Worm (Caenorhabditis elegans) whole organism, young adult: Measurements from ENCODE around the gene nhr-138.

Source experiments
- B0336.3 ChIP-seq: fragments of 200-800 bp; sonication (Bioruptor generic); IDR thresholded peaks from 2 replicates; pipeline ENCODE4 v1.3.6; 2022; ENCODE audit warnings: missing genetic modification characterization, missing compliant biosample characterization
- T07F8.4 ChIP-seq: sonication (generic microtip); optimal IDR thresholded peaks from 2 replicates; lab custom pipeline; 2016; ENCODE audit warnings: mild to moderate bottlenecking, missing genetic modification characterization, moderate library complexity, missing compliant biosample characterization
- ceh-27 ChIP-seq: fragments of 200-800 bp; sonication (Bioruptor generic); optimal IDR thresholded peaks from 2 replicates; lab custom pipeline; 2018; ENCODE audit warnings: mild to moderate bottlenecking, missing genetic modification characterization, moderate library complexity, missing compliant biosample characterization
- dpl-1 ChIP-seq: fragments of 150-350 bp; optimal IDR thresholded peaks from 2 replicates; lab custom pipeline; 2014; ENCODE audit warnings: missing biosample characterization, missing genetic modification reagents, missing genetic modification characterization
- egl-44 ChIP-seq: fragments of 200-800 bp; sonication (Bioruptor generic); IDR thresholded peaks from 2 replicates; pipeline ENCODE4 v1.3.6; 2022; ENCODE audit warnings: missing genetic modification reagents, missing genetic modification characterization, missing compliant biosample characterization
- hmg-1.2 ChIP-seq: fragments of 200-800 bp; sonication (Bioruptor generic); IDR thresholded peaks from 2 replicates; pipeline ENCODE4 v1.3.6; 2022; ENCODE audit warnings: missing genetic modification reagents, missing genetic modification characterization, missing compliant biosample characterization
- madf-10 ChIP-seq: sonication (generic microtip); optimal IDR thresholded peaks from 2 replicates; lab custom pipeline; 2016; ENCODE audit warnings: mild to moderate bottlenecking, missing genetic modification characterization, missing compliant biosample characterization
- mcd-1 ChIP-seq: fragments of 200-800 bp; sonication (Bioruptor generic); IDR thresholded peaks from 2 replicates; pipeline ENCODE4 v1.3.6; 2022; ENCODE audit warnings: missing genetic modification reagents, missing genetic modification characterization, missing compliant biosample characterization
- nfya-2 ChIP-seq: fragments of 200-800 bp; sonication (Bioruptor generic); IDR thresholded peaks from 2 replicates; pipeline ENCODE4 v1.3.6; 2022; ENCODE audit warnings: missing genetic modification reagents, missing genetic modification characterization, missing compliant biosample characterization
- snpc-4 ChIP-seq, 5 experiments: fragments of 150-350 bp in 1 of 5; sonication (generic microtip) in 4 of 5; optimal IDR thresholded peaks; 2 replicates each; lab custom pipeline; 2014 to 2018; ENCODE audit warnings: missing genetic modification characterization in 5 of 5, missing biosample characterization in 3 of 5, antibody characterized with exemption in 2 of 5, mild to moderate bottlenecking in 2 of 5, missing compliant biosample characterization in 2 of 5, missing genotype in 2 of 5, moderate library complexity in 2 of 5, missing genetic modification reagents in 1 of 5
- zfh-2 ChIP-seq: fragments of 200-800 bp; sonication (Bioruptor generic); conservative IDR thresholded peaks from 2 replicates; pipeline ENCODE4 v1.3.6; 2022; ENCODE audit warnings: missing genetic modification reagents, missing genetic modification characterization, missing compliant biosample characterization
- zim-3 ChIP-seq: sonication (generic microtip); optimal IDR thresholded peaks from 2 replicates; lab custom pipeline; 2017; ENCODE audit warnings: mild to moderate bottlenecking, missing genetic modification characterization, moderate library complexity, missing compliant biosample characterization
- ztf-26 ChIP-seq: sonication (generic microtip); optimal IDR thresholded peaks from 2 replicates; lab custom pipeline; 2017; ENCODE audit warnings: missing genetic modification characterization, missing compliant biosample characterization

ce11 chrIV:9762667-9763173, 37.7 kb downstream of the nhr-138 start:
- TF ChIP-seq dpl-1 (GFP tag; lab: Kevin White, UChicago) (no peak), ceh-27 (GFP tag; lab: Kevin White, UChicago) (no peak), egl-44 (GFP tag; lab: Robert Waterston, UW) (no peak), hmg-1.2 (GFP tag; lab: Robert Waterston, UW) (no peak), T07F8.4 (tag; lab: Kevin White, UChicago) (no peak), nfya-2 (GFP tag; lab: Robert Waterston, UW) (no peak), zim-3 (tag; lab: Kevin White, UChicago) (no peak), snpc-4 (GFP tag; optimal IDR thresholded peaks at IDR 0.05; lab: Kevin White, UChicago) (no peak), snpc-4 (tag; optimal IDR thresholded peaks at IDR 0.05; lab: Kevin White, UChicago) (no peak), ztf-26 (tag; lab: Kevin White, UChicago) (no peak), madf-10 (no peak), zfh-2 (GFP tag; lab: Robert Waterston, UW) (no peak), mcd-1 (GFP tag; lab: Robert Waterston, UW) (no peak), B0336.3 (GFP tag; lab: Robert Waterston, UW) (no peak)
